Worm (Caenorhabditis elegans) whole organism, early embryonic: ENCODE data around the gene Y45F3A.1.
A peak's percentile ranks its signal among the peaks of the same experiment; 100 is the strongest.

Source experiments
- B0310.2 ChIP-seq: sonication (generic microtip); optimal IDR thresholded peaks from 2 replicates; lab custom pipeline; 2016; ENCODE audit warnings: mild to moderate bottlenecking, missing genetic modification characterization, missing compliant biosample characterization
- F13C5.2 ChIP-seq: sonication (generic microtip); optimal IDR thresholded peaks from 2 replicates; lab custom pipeline; 2017; ENCODE audit warnings: mild to moderate bottlenecking, missing genetic modification characterization, inconsistent platforms, missing compliant biosample characterization
- aly-1 ChIP-seq: sonication (generic microtip); optimal IDR thresholded peaks from 2 replicates; lab custom pipeline; 2016; ENCODE audit warnings: missing genetic modification characterization, missing compliant biosample characterization
- ama-1 ChIP-seq: fragments of 150-350 bp; optimal IDR thresholded peaks from 2 replicates; lab custom pipeline; 2014
- ceh-13 ChIP-seq: fragments of 200-800 bp; sonication (Bioruptor generic); optimal IDR thresholded peaks from 2 replicates; lab custom pipeline; 2018; ENCODE audit warnings: mild to moderate bottlenecking, missing genetic modification characterization, missing compliant biosample characterization
- ceh-36 ChIP-seq: sonication (generic microtip); optimal IDR thresholded peaks from 2 replicates; lab custom pipeline; 2016; ENCODE audit warnings: missing genetic modification characterization, inconsistent platforms, missing compliant biosample characterization
- ets-7 ChIP-seq: sonication (generic microtip); optimal IDR thresholded peaks from 2 replicates; lab custom pipeline; 2016; ENCODE audit warnings: missing genotype, missing genetic modification characterization, missing compliant biosample characterization
- flt-1 ChIP-seq: fragments of 200-800 bp; sonication (Bioruptor generic); IDR thresholded peaks from 2 replicates; pipeline ENCODE4 v1.3.6; 2022; ENCODE audit warnings: missing genetic modification characterization, missing compliant biosample characterization
- hmbx-1 ChIP-seq: sonication (generic microtip); optimal IDR thresholded peaks from 2 replicates; lab custom pipeline; 2016; ENCODE audit warnings: mild to moderate bottlenecking, missing genetic modification characterization, missing compliant biosample characterization
- hmg-4 ChIP-seq: fragments of 200-800 bp; sonication (Bioruptor generic); optimal IDR thresholded peaks from 2 replicates; lab custom pipeline; 2018; ENCODE audit warnings: mild to moderate bottlenecking, missing genetic modification characterization, missing compliant biosample characterization
- hnd-1 ChIP-seq: sonication (generic microtip); optimal IDR thresholded peaks from 2 replicates; lab custom pipeline; 2016; ENCODE audit warnings: missing genetic modification characterization, missing compliant biosample characterization
- pes-1 ChIP-seq: fragments of 200-800 bp; sonication (Bioruptor generic); IDR thresholded peaks from 2 replicates; pipeline ENCODE4 v1.3.6; 2022; ENCODE audit warnings: missing genetic modification reagents, missing genetic modification characterization, missing compliant biosample characterization
- scrt-1 ChIP-seq: fragments of 200-800 bp; sonication (Bioruptor generic); IDR thresholded peaks from 2 replicates; pipeline ENCODE4 v1.3.6; 2022; ENCODE audit warnings: missing genetic modification characterization, missing compliant biosample characterization
- sea-1 ChIP-seq: fragments of 200-800 bp; sonication (Bioruptor generic); conservative IDR thresholded peaks from 2 replicates; pipeline ENCODE4 v1.3.6; 2022; ENCODE audit warnings: missing genetic modification characterization, missing compliant biosample characterization
- tbx-11 ChIP-seq: fragments of 200-800 bp; sonication (Bioruptor generic); IDR thresholded peaks from 2 replicates; pipeline ENCODE4 v1.3.6; 2022; ENCODE audit warnings: missing genetic modification characterization, missing compliant biosample characterization
- tbx-37 ChIP-seq: fragments of 200-800 bp; sonication (Bioruptor generic); conservative IDR thresholded peaks from 2 replicates; pipeline ENCODE4 v1.3.6; 2022; ENCODE audit warnings: missing genetic modification reagents, missing genetic modification characterization, missing compliant biosample characterization
- tra-4 ChIP-seq: sonication (generic microtip); optimal IDR thresholded peaks from 2 replicates; lab custom pipeline; 2017; ENCODE audit warnings: missing genetic modification characterization, missing compliant biosample characterization

The Y45F3A.1 gene

DNA sequence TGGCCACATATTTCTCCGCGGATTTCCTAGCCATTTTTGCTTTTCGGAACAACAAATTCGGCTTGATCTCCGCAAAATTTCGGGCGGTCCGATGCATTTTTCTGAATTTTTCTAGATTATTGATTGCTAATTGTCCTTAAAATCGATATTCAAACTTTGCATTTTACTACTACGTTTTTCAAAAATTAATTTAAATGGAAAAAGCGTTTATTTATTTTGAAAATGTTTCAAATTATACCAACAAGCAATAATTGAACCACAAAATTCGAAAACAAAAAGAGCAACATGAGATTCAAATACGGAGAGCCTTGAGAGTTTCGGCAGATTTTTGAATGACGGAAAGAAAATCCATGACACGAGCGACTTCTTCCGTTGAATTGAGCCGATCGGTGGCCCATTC lies 33.4 kb upstream of the Y45F3A.1 start, which contains the start of gene Y45F3A.9:
Gene Y45F3A.9, minus strand, starts transcription at position 101 of the 400 bp plus-strand sequence.
- TF ChIP-seq pes-1 (GFP tag; lab: Robert Waterston, UW) (no peak), ceh-13 (GFP tag; lab: Kevin White, UChicago) (no peak), tbx-37 (GFP tag; lab: Robert Waterston, UW) (no peak), ceh-36 (tag; lab: Kevin White, UChicago) (no peak), sea-1 (GFP tag; lab: Robert Waterston, UW) (no peak), F13C5.2 (tag; lab: Kevin White, UChicago) (no peak), ama-1 (lab: Kevin White, UChicago) (no peak), scrt-1 (GFP tag; lab: Robert Waterston, UW) (no peak), hmbx-1 (tag; lab: Kevin White, UChicago) (no peak), hnd-1 (tag; lab: Kevin White, UChicago) (no peak), tbx-11 (no peak), ets-7 (tag; lab: Kevin White, UChicago) (no peak), tra-4 (tag; lab: Kevin White, UChicago) (no peak)

DNA sequence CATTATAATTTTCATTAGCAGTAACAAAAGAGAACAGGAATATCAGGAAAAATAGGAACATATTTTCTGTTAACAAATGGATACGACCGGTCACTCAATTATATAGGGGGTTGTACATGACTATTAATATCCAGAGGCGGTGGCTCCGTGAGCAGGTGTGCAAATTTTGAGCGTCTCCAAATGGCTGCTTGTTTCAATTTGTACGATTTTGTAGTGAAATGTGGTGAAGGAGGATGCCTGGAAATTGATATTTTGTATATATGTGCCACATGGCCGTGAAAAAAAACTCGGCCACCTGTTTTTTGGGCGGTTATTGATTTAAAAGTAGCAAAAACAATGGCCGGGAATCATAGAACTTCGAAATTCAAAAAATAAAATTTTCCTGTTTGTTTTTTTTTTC lies 31.0 kb upstream of the Y45F3A.1 start, which contains the start of gene Y45F3A.8:
Gene Y45F3A.8, minus strand, starts transcription at position 101 of the 400 bp plus-strand sequence.
- TF ChIP-seq ceh-13 (GFP tag; lab: Kevin White, UChicago) (no peak), tbx-11 (no peak), pes-1 (GFP tag; lab: Robert Waterston, UW) (no peak), ceh-36 (tag; lab: Kevin White, UChicago) (no peak), ets-7 (tag; lab: Kevin White, UChicago) (no peak), flt-1 (GFP tag; lab: Robert Waterston, UW) (no peak), B0310.2 (tag; lab: Kevin White, UChicago) (no peak), hnd-1 (tag; lab: Kevin White, UChicago) (no peak), hmg-4 (no peak), F13C5.2 (tag; lab: Kevin White, UChicago) (no peak), tra-4 (tag; lab: Kevin White, UChicago) (no peak), hmbx-1 (tag; lab: Kevin White, UChicago) (no peak), tbx-37 (GFP tag; lab: Robert Waterston, UW) (no peak), scrt-1 (GFP tag; lab: Robert Waterston, UW) (no peak), ama-1 (lab: Kevin White, UChicago) (no peak), aly-1 (no peak), sea-1 (GFP tag; lab: Robert Waterston, UW) (no peak)

DNA sequence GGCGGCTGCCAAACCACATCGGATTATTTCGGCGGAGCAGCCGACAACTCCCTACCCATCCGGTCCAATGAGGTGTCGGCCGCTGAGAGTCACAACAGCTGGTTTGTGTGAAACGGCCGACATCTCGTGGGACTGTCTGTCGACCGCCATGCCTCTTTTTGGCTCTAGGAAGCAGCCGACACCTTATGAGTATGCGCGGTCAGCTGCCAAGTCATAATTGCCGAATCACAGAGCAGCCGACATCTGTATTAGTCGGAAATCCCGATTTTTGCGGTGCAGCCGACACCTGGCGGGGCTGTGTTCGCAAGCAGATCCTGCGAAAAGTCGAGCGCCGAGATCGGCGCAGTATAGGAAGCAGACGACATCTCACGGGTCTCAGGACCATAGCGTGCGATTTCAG lies 30.4 kb upstream of the Y45F3A.1 start:
- TF ChIP-seq scrt-1 (GFP tag; lab: Robert Waterston, UW) (no peak), ceh-36 (tag; lab: Kevin White, UChicago) (no peak), B0310.2 (tag; lab: Kevin White, UChicago) (no peak), hmbx-1 (tag; lab: Kevin White, UChicago) (no peak), pes-1 (GFP tag; lab: Robert Waterston, UW) (no peak), sea-1 (GFP tag; lab: Robert Waterston, UW) (no peak), tbx-11 (no peak), tra-4 (tag; lab: Kevin White, UChicago) (no peak), hnd-1 (tag; lab: Kevin White, UChicago) (no peak), tbx-37 (GFP tag; lab: Robert Waterston, UW) (no peak)

DNA sequence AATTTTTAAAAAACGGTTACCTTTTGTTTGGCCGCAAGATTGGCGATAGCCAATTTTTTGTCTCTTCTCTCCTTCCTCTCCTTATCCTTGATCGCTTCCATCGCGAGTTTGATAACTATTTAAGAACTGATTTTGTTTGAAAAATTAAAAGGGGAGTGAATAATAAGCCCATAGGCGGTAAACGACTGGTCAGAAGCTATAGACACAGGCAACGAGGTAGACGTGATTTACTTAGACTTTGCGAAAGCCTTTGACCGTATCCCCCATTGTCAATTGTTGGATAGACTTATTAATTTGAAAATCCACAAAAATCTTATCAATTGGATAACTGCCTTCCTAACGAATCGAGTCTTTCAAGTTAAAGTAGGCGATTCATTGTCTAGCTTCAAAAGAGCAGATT lies 24.5 kb upstream of the Y45F3A.1 start, which contains the start of gene Y45F3A.5:
Gene Y45F3A.5, minus strand, starts transcription at position 101 of the 400 bp plus-strand sequence.
- TF ChIP-seq ama-1 (lab: Kevin White, UChicago) (no peak), scrt-1 (GFP tag; lab: Robert Waterston, UW) (no peak), ceh-36 (tag; lab: Kevin White, UChicago) (no peak), hmbx-1 (tag; lab: Kevin White, UChicago) (no peak), sea-1 (GFP tag; lab: Robert Waterston, UW) (no peak), aly-1 (no peak), B0310.2 (tag; lab: Kevin White, UChicago) (no peak), hmg-4 (no peak), hnd-1 (tag; lab: Kevin White, UChicago) (no peak), tbx-11 (no peak), tbx-37 (GFP tag; lab: Robert Waterston, UW) (no peak), tra-4 (tag; lab: Kevin White, UChicago) (no peak), pes-1 (GFP tag; lab: Robert Waterston, UW) (no peak)

DNA sequence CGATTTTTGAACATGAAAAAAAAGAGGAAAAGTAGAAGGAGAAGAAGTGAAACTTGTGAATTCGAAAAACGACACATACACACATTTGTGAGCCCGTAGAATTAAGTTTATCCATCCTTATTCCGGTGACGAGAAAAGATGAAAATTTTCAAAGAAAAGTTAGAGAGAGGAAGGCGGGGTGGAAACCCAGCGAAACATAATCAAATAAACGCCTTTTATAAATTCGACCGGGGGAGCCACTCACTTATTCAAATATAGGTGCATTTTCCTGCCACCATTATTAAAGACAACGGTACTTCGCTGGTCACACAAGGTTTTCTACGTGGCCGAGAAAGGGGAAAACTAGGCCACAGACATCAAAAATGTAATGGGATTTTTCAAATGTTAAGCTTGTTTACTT lies 21.8 kb upstream of the Y45F3A.1 start:
- no peak for TF ChIP-seq ets-7 (tag; lab: Kevin White, UChicago)
- 0 out of 2 replicates have a peak, but pooled peaks have one; percentile 12 for TF ChIP-seq tbx-37 (GFP tag; lab: Robert Waterston, UW)

DNA sequence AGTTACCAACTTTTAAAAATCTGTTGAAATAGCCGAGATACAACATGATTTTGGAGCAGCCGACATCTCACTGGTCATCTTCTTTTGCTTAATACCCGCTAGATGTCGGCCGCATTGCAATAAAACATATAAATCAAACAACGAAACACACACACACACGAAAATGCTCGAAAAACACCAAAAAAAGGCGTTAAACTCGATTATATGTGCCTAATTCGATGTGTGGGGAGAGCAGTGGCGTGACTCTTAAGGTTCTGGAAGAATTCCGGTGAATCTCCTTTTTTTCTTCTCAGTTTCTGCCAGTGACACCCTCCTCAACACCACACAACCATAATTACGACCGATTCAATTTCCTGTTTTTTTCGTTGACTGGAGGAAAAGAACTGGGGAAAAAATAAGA lies 18.5 kb upstream of the Y45F3A.1 start:
- TF ChIP-seq tbx-11 (no peak), ceh-13 (GFP tag; lab: Kevin White, UChicago) (no peak), scrt-1 (GFP tag; lab: Robert Waterston, UW) (no peak), tbx-37 (GFP tag; lab: Robert Waterston, UW) (no peak), pes-1 (GFP tag; lab: Robert Waterston, UW) (no peak), sea-1 (GFP tag; lab: Robert Waterston, UW) (no peak), aly-1 (no peak), hmg-4 (no peak), ama-1 (lab: Kevin White, UChicago) (no peak), B0310.2 (tag; lab: Kevin White, UChicago) (no peak)

DNA sequence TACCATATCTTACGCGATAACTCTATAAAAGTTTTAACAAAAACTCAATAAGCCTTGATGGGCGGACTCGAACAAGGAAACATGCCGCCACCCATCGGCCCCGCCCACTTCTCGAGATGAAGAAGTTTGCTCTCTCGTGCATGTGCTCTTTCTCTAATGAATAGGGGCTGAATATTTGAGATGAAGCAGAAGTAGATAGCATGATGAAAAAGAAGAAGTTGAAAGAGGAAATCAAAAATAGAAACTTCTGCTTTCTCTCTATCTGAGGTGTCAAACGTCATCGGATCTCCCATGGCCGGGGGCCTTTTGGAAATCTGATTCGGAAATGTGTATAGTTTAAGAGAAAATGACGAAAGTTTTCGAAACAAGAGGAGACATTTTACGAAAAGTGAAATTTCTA lies 17.2 kb upstream of the Y45F3A.1 start:
- TF ChIP-seq hmg-4 = no peak
- no peak for TF ChIP-seq aly-1

DNA sequence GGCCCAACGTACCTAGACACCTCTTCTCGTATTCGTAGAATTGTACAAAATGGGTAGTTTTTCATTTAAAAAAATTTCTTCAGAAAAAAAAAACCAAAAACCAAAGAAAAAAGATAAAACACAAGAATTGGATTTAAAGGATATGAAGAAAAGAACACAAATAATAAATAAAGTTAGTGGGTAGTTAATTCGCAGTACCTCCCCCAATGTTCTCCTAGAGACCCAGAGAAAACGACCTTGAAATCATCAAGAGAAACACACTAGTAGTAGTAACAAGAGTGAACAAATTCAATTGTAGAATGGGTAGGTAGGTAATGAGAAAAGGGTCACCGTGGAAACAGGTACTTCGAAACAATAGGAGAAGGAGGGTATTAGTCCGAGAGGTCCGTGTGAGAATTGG lies 16.1 kb upstream of the Y45F3A.1 start:
- TF ChIP-seq flt-1 (GFP tag; lab: Robert Waterston, UW) = no peak
